Worm (Caenorhabditis elegans): ENCODE measurements around the gene pals-37.

- TF ChIP-seq W03F9.2 (tag; optimal IDR thresholded peaks at IDR 0.05) = no peak
- no peak for TF ChIP-seq him-1 (tag; optimal IDR thresholded peaks at IDR 0.05)
- TF ChIP-seq dao-5 (tag; optimal IDR thresholded peaks at IDR 0.05) = no peak
These were observed 39.9 kb downstream of the pals-37 start, which contains the start of gene K01D12.7 for ce11 chrV:12401383-12401782.

All from whole organism, L4/young adult.